Worm (Caenorhabditis elegans) whole organism, L1 larva: ENCODE data around the gene ipp-5.

Experiments used
- C04F5.9 ChIP-seq: sonication (generic microtip); optimal IDR thresholded peaks from 2 replicates; lab custom pipeline; 2016; ENCODE audit warnings: missing genetic modification characterization, missing compliant biosample characterization
- C16A3.4 ChIP-seq: fragments of 150-350 bp; optimal IDR thresholded peaks from 2 replicates; lab custom pipeline; 2014; ENCODE audit warnings: missing biosample characterization, missing genetic modification characterization
- F16B12.6 ChIP-seq: fragments of 150-350 bp; optimal IDR thresholded peaks from 2 replicates; lab custom pipeline; 2014; ENCODE audit warnings: missing biosample characterization, missing genetic modification characterization
- Y116A8C.19 ChIP-seq: sonication (generic microtip); optimal IDR thresholded peaks from 2 replicates; lab custom pipeline; 2016; ENCODE audit warnings: missing compliant biosample characterization, missing genetic modification characterization, borderline replicate concordance
- aly-2 ChIP-seq: fragments of 150-350 bp; optimal IDR thresholded peaks from 2 replicates; lab custom pipeline; 2014; ENCODE audit warnings: missing biosample characterization, missing genetic modification characterization
- blmp-1 ChIP-seq: fragments of 150-350 bp; optimal IDR thresholded peaks from 2 replicates; lab custom pipeline; 2014; ENCODE audit warnings: missing biosample characterization, missing genetic modification characterization
- ceh-8 ChIP-seq: fragments of 200-800 bp; sonication (Bioruptor generic); optimal IDR thresholded peaks from 2 replicates; lab custom pipeline; 2018; ENCODE audit warnings: mild to moderate bottlenecking, missing genetic modification characterization, moderate library complexity, missing compliant biosample characterization
- ceh-82 ChIP-seq, 3 experiments: fragments of 150-350 bp in 1 of 3; sonication (generic microtip) in 2 of 3; optimal IDR thresholded peaks; 2 replicates each; lab custom pipeline; 2014 to 2017; ENCODE audit warnings: missing biosample characterization in 3 of 3, missing genetic modification characterization in 3 of 3
- ceh-88 ChIP-seq: fragments of 200-800 bp; sonication (Bioruptor generic); IDR thresholded peaks from 2 replicates; pipeline ENCODE4 v1.3.6; 2022; ENCODE audit warnings: missing genetic modification characterization, missing compliant biosample characterization
- ces-1 ChIP-seq: fragments of 150-350 bp; optimal IDR thresholded peaks from 2 replicates; lab custom pipeline; 2014; ENCODE audit warnings: missing biosample characterization, missing genetic modification reagents, missing genetic modification characterization
- dpl-1 ChIP-seq, 3 experiments: fragments of 150-350 bp in 2 of 3; sonication (generic microtip) in 1 of 3; optimal IDR thresholded peaks; 2 replicates each; lab custom pipeline; 2014 to 2017; ENCODE audit warnings: missing biosample characterization in 3 of 3, missing genetic modification characterization in 3 of 3, missing genetic modification reagents in 3 of 3
- dsc-1 ChIP-seq: sonication (generic microtip); optimal IDR thresholded peaks from 2 replicates; lab custom pipeline; 2016; ENCODE audit warnings: mild to moderate bottlenecking, missing genetic modification characterization, missing compliant biosample characterization
- egl-13 ChIP-seq: sonication (generic microtip); optimal IDR thresholded peaks from 2 replicates; lab custom pipeline; 2016; ENCODE audit warnings: missing genotype, missing genetic modification reagents, missing genetic modification characterization, missing compliant biosample characterization
- elt-2 ChIP-seq: sonication (generic microtip); optimal IDR thresholded peaks from 2 replicates; lab custom pipeline; 2016; ENCODE audit warnings: missing genetic modification characterization, mild to moderate bottlenecking, inconsistent platforms, missing compliant biosample characterization, missing genetic modification reagents
- elt-3 ChIP-seq, 6 experiments: fragments of 150-350 bp in 1 of 6; sonication (generic microtip); optimal IDR thresholded peaks; 2 replicates each; lab custom pipeline; 2017 to 2018; ENCODE audit warnings: missing biosample characterization in 6 of 6, missing genetic modification characterization in 6 of 6, inconsistent platforms in 1 of 6
- fkh-4 ChIP-seq: sonication (generic microtip); optimal IDR thresholded peaks from 2 replicates; lab custom pipeline; 2016; ENCODE audit warnings: missing compliant biosample characterization, missing genetic modification characterization, borderline replicate concordance
- fos-1 ChIP-seq: fragments of 150-350 bp; optimal IDR thresholded peaks from 2 replicates; lab custom pipeline; 2014; ENCODE audit warnings: missing biosample characterization, missing genetic modification characterization
- grh-1 ChIP-seq: fragments of 200-800 bp; sonication (Bioruptor generic); IDR thresholded peaks from 2 replicates; pipeline ENCODE4 v1.3.6; 2022; ENCODE audit warnings: missing genetic modification reagents, missing genetic modification characterization, missing compliant biosample characterization
- hlh-4 ChIP-seq: sonication (generic microtip); optimal IDR thresholded peaks from 2 replicates; lab custom pipeline; 2016; ENCODE audit warnings: mild to moderate bottlenecking, missing genetic modification characterization, missing compliant biosample characterization
- hpl-2 ChIP-seq: fragments of 150-350 bp; optimal IDR thresholded peaks from 2 replicates; lab custom pipeline; 2014; ENCODE audit warnings: missing biosample characterization, missing genetic modification reagents, missing genetic modification characterization
- isw-1 ChIP-seq: fragments of 200-800 bp; sonication (Bioruptor generic); IDR thresholded peaks from 2 replicates; pipeline ENCODE4 v1.3.6; 2022; ENCODE audit warnings: missing genetic modification characterization, missing compliant biosample characterization
- lin-15B ChIP-seq: fragments of 150-350 bp; sonication (generic microtip); optimal IDR thresholded peaks from 3 replicates; lab custom pipeline; 2014; ENCODE audit warnings: missing biosample characterization, missing genetic modification characterization
- lin-35 ChIP-seq, 2 experiments: fragments of 150-350 bp; optimal IDR thresholded peaks; 2 replicates each; lab custom pipeline; 2014; ENCODE audit warnings: missing biosample characterization in 2 of 2, missing genetic modification characterization in 2 of 2, missing genetic modification reagents in 2 of 2
- lir-3 ChIP-seq: sonication (generic microtip); optimal IDR thresholded peaks from 2 replicates; lab custom pipeline; 2016; ENCODE audit warnings: mild to moderate bottlenecking, missing genetic modification characterization, moderate library complexity, missing compliant biosample characterization; ENCODE audit not compliant: poor library complexity
- lsy-2 ChIP-seq, 2 experiments: fragments of 150-350 bp; optimal IDR thresholded peaks; 2 replicates each; lab custom pipeline; 2014; ENCODE audit warnings: missing biosample characterization in 2 of 2, missing genetic modification characterization in 2 of 2
- mdl-1 ChIP-seq, 2 experiments: fragments of 150-350 bp; optimal IDR thresholded peaks; 2 replicates each; lab custom pipeline; 2014 to 2017; ENCODE audit warnings: missing biosample characterization in 2 of 2, missing genetic modification characterization in 2 of 2, inconsistent platforms in 1 of 2
- mef-2 ChIP-seq: fragments of 150-350 bp; optimal IDR thresholded peaks from 2 replicates; lab custom pipeline; 2014; ENCODE audit warnings: missing biosample characterization, missing genetic modification characterization
- mep-1 ChIP-seq: fragments of 150-350 bp; optimal IDR thresholded peaks from 2 replicates; lab custom pipeline; 2014; ENCODE audit warnings: missing biosample characterization, missing genetic modification characterization
- nhr-11 ChIP-seq: fragments of 150-350 bp; optimal IDR thresholded peaks from 2 replicates; lab custom pipeline; 2014; ENCODE audit warnings: missing biosample characterization, missing genetic modification characterization
- nhr-19 ChIP-seq: fragments of 200-800 bp; sonication (Bioruptor generic); conservative IDR thresholded peaks from 2 replicates; pipeline ENCODE4 v1.3.6; 2022; ENCODE audit warnings: missing genetic modification characterization, missing compliant biosample characterization
- nhr-28 ChIP-seq: fragments of 150-350 bp; optimal IDR thresholded peaks from 2 replicates; lab custom pipeline; 2014; ENCODE audit warnings: missing biosample characterization, missing genetic modification characterization
- nhr-47 ChIP-seq: sonication (generic microtip); optimal IDR thresholded peaks from 2 replicates; lab custom pipeline; 2016; ENCODE audit warnings: mild to moderate bottlenecking, missing genetic modification characterization, moderate library complexity, missing compliant biosample characterization
- nhr-76 ChIP-seq: sonication (generic microtip); optimal IDR thresholded peaks from 2 replicates; lab custom pipeline; 2017; ENCODE audit warnings: missing biosample characterization, missing genetic modification characterization
- nhr-84 ChIP-seq: sonication (generic microtip); optimal IDR thresholded peaks from 2 replicates; lab custom pipeline; 2017; ENCODE audit warnings: missing biosample characterization, missing genetic modification characterization
- nhr-85 ChIP-seq: sonication (generic microtip); peaks from one replicate; lab custom pipeline; 2016; ENCODE audit warnings: missing genetic modification characterization, inconsistent platforms, missing compliant biosample characterization
- pax-3 ChIP-seq: fragments of 200-800 bp; sonication (Bioruptor generic); optimal IDR thresholded peaks from 2 replicates; lab custom pipeline; 2018; ENCODE audit warnings: mild to moderate bottlenecking, missing genetic modification characterization, moderate library complexity, missing compliant biosample characterization
- pqm-1 ChIP-seq: sonication (generic microtip); optimal IDR thresholded peaks from 3 replicates; lab custom pipeline; 2017; ENCODE audit warnings: missing biosample characterization, missing genetic modification characterization
- skn-1 ChIP-seq: fragments of 150-350 bp; optimal IDR thresholded peaks from 2 replicates; lab custom pipeline; 2014; ENCODE audit warnings: missing biosample characterization, missing genetic modification characterization
- snpc-4 ChIP-seq: fragments of 150-350 bp; optimal IDR thresholded peaks from 2 replicates; lab custom pipeline; 2014; ENCODE audit warnings: missing biosample characterization, missing genetic modification characterization
- snu-23 ChIP-seq: sonication (generic microtip); optimal IDR thresholded peaks from 2 replicates; lab custom pipeline; 2016; ENCODE audit warnings: missing genetic modification characterization, missing compliant biosample characterization
- sox-4 ChIP-seq: sonication (generic microtip); optimal IDR thresholded peaks from 2 replicates; lab custom pipeline; 2016; ENCODE audit warnings: missing genetic modification characterization, missing compliant biosample characterization
- swsn-7 ChIP-seq: sonication (generic microtip); optimal IDR thresholded peaks from 2 replicates; lab custom pipeline; 2016; ENCODE audit warnings: missing genetic modification characterization, missing compliant biosample characterization
- tbx-2 ChIP-seq: sonication (generic microtip); optimal IDR thresholded peaks from 2 replicates; lab custom pipeline; 2016; ENCODE audit warnings: missing genetic modification characterization, missing compliant biosample characterization
- tlp-1 ChIP-seq: fragments of 150-350 bp; optimal IDR thresholded peaks from 2 replicates; lab custom pipeline; 2014; ENCODE audit warnings: missing biosample characterization, missing genetic modification characterization
- unc-30 ChIP-seq: sonication (generic microtip); optimal IDR thresholded peaks from 2 replicates; lab custom pipeline; 2017; ENCODE audit warnings: missing biosample characterization, missing genetic modification characterization
- unc-62 ChIP-seq: fragments of 150-350 bp; optimal IDR thresholded peaks from 2 replicates; lab custom pipeline; 2014; ENCODE audit warnings: missing biosample characterization, missing genetic modification reagents, missing genetic modification characterization
- unc-86 ChIP-seq: sonication (generic microtip); optimal IDR thresholded peaks from 2 replicates; lab custom pipeline; 2016; ENCODE audit warnings: missing genetic modification characterization, missing compliant biosample characterization
- unc-98 ChIP-seq: fragments of 200-800 bp; sonication (Bioruptor generic); IDR thresholded peaks from 2 replicates; pipeline ENCODE4 v1.3.6; 2022; ENCODE audit warnings: missing genetic modification characterization, missing compliant biosample characterization
- vab-15 ChIP-seq: sonication (generic microtip); optimal IDR thresholded peaks from 2 replicates; lab custom pipeline; 2017; ENCODE audit warnings: missing genotype, mild to moderate bottlenecking, missing genetic modification characterization, missing compliant biosample characterization
- xbp-1 ChIP-seq: sonication (generic microtip); optimal IDR thresholded peaks from 2 replicates; lab custom pipeline; 2016; ENCODE audit warnings: missing genetic modification characterization, missing compliant biosample characterization
- zag-1 ChIP-seq: fragments of 150-350 bp; optimal IDR thresholded peaks from 2 replicates; lab custom pipeline; 2014; ENCODE audit warnings: missing biosample characterization, missing genetic modification characterization
- zip-4 ChIP-seq: fragments of 200-800 bp; sonication (Bioruptor generic); optimal IDR thresholded peaks from 2 replicates; lab custom pipeline; 2018; ENCODE audit warnings: mild to moderate bottlenecking, missing genetic modification characterization, moderate library complexity, missing compliant biosample characterization
- ztf-11 ChIP-seq, 2 experiments: sonication (generic microtip); optimal IDR thresholded peaks; 2 replicates each; lab custom pipeline; 2016 to 2017; ENCODE audit warnings: missing genetic modification characterization in 2 of 2, missing biosample characterization in 1 of 2, missing compliant biosample characterization in 1 of 2
- ztf-4 ChIP-seq: fragments of 150-350 bp; optimal IDR thresholded peaks from 2 replicates; lab custom pipeline; 2014; ENCODE audit warnings: missing biosample characterization, missing genetic modification characterization

ipp-5 gene

ce11 chrX:6041995-6042481 lies 10.8 kb downstream of the ipp-5 start (continued):
- peak; percentile 60 to 85 for TF ChIP-seq lsy-2 (tag; optimal IDR thresholded peaks at IDR 0.05; lab: Kevin White, UChicago)
- TF ChIP-seq aly-2 (tag; lab: Kevin White, UChicago) = no peak
- no peak for TF ChIP-seq unc-62 (GFP tag; lab: Kevin White, UChicago)
- no peak for TF ChIP-seq dsc-1
- TF ChIP-seq mef-2 (tag; lab: Kevin White, UChicago) = no peak
- peak; percentile 91 for TF ChIP-seq blmp-1 (tag; lab: Kevin White, UChicago)
- no peak for TF ChIP-seq tlp-1 (tag; lab: Kevin White, UChicago)
- TF ChIP-seq zag-1 = no peak
- TF ChIP-seq hpl-2 (GFP tag; lab: Kevin White, UChicago) = no peak
- peak; percentile 94 for TF ChIP-seq nhr-85 (tag; lab: Kevin White, UChicago)
- peak; percentile 78 for TF ChIP-seq elt-2 (tag; lab: Kevin White, UChicago)
- TF ChIP-seq snpc-4 (tag; lab: Kevin White, UChicago) = no peak
- TF ChIP-seq lir-3 = peak; percentile 9
- no peak for TF ChIP-seq C04F5.9 (tag; lab: Kevin White, UChicago)
- TF ChIP-seq isw-1 (GFP tag; lab: Robert Waterston, UW) = no peak
- TF ChIP-seq sox-4 (tag; lab: Kevin White, UChicago) = no peak
- no peak for TF ChIP-seq unc-86 (tag; lab: Kevin White, UChicago)
- TF ChIP-seq lin-35 (GFP tag; optimal IDR thresholded peaks at IDR 0.05; lab: Kevin White, UChicago) = peak; percentile 34 to 76
- TF ChIP-seq nhr-28 = no peak
- TF ChIP-seq xbp-1 = peak; percentile 77
- TF ChIP-seq fos-1 (tag; lab: Kevin White, UChicago) = peak; percentile 35
- no peak for TF ChIP-seq pax-3 (tag; lab: Kevin White, UChicago)
- TF ChIP-seq dpl-1 (GFP tag; optimal IDR thresholded peaks at IDR 0.05; lab: Kevin White, UChicago) = peak in 1 of 3 experiments; percentile 43
- TF ChIP-seq ceh-88 (GFP tag; lab: Robert Waterston, UW) = no peak
- no peak for TF ChIP-seq hlh-4
- TF ChIP-seq F16B12.6 (tag; lab: Kevin White, UChicago) = no peak
- TF ChIP-seq C16A3.4 (tag; lab: Kevin White, UChicago) = peak; percentile 72
- TF ChIP-seq Y116A8C.19 (tag; lab: Kevin White, UChicago) = no peak
- TF ChIP-seq nhr-19 (GFP tag; lab: Robert Waterston, UW) = peak; percentile 72; the same call in 1 of the 2 replicates
- peak; percentile 41 for TF ChIP-seq skn-1 (tag; lab: Kevin White, UChicago)
- TF ChIP-seq ztf-4 (tag; lab: Kevin White, UChicago) = peak; percentile 23
- peak; percentile 86 for TF ChIP-seq mep-1 (tag; lab: Kevin White, UChicago)
- no peak for TF ChIP-seq nhr-84 (tag; lab: Kevin White, UChicago)
- TF ChIP-seq vab-15 (tag; lab: Kevin White, UChicago) = no peak
- no peak for TF ChIP-seq ceh-82 (tag; optimal IDR thresholded peaks at IDR 0.05; lab: Kevin White, UChicago)
- no peak for TF ChIP-seq unc-98 (GFP tag; lab: Robert Waterston, UW)
- peak; percentile 45 to 89 (median 70) for TF ChIP-seq elt-3 (tag; optimal IDR thresholded peaks at IDR 0.05; lab: Kevin White, UChicago)
- TF ChIP-seq egl-13 (tag; lab: Kevin White, UChicago) = peak; percentile 12
- TF ChIP-seq swsn-7 (tag; lab: Kevin White, UChicago) = peak; percentile 69
- no peak for TF ChIP-seq nhr-76 (tag; lab: Kevin White, UChicago)
- no peak for TF ChIP-seq unc-30
- no peak for TF ChIP-seq fkh-4 (tag; lab: Kevin White, UChicago)
- TF ChIP-seq ceh-8 (GFP tag; lab: Kevin White, UChicago) = no peak
- peak; percentile 60 for TF ChIP-seq nhr-47 (tag; lab: Kevin White, UChicago)
- TF ChIP-seq ces-1 (GFP tag; lab: Kevin White, UChicago) = no peak
- no peak for TF ChIP-seq pqm-1 (tag; lab: Kevin White, UChicago)
- TF ChIP-seq ztf-11 (tag; optimal IDR thresholded peaks at IDR 0.05; lab: Kevin White, UChicago) = no peak
- no peak for TF ChIP-seq nhr-11 (tag; lab: Kevin White, UChicago)
- TF ChIP-seq zip-4 (GFP tag; lab: Kevin White, UChicago) = no peak
- no peak for TF ChIP-seq lin-15B (tag; lab: Kevin White, UChicago)
- TF ChIP-seq tbx-2 (tag; lab: Kevin White, UChicago) = peak; percentile 82
- peak; percentile 95 for TF ChIP-seq snu-23 (GFP tag; lab: Kevin White, UChicago)
- TF ChIP-seq grh-1 (GFP tag; lab: Robert Waterston, UW) = peak; percentile 53; the same call in 1 of the 2 replicates
- peak in 1 of 2 experiments; percentile 80 for TF ChIP-seq mdl-1 (tag; optimal IDR thresholded peaks at IDR 0.05; lab: Kevin White, UChicago)
